Worm (Caenorhabditis elegans) whole organism, young adult: Measurements from ENCODE around the gene glb-2.
A peak's percentile ranks its signal among the peaks of the same experiment; 100 is the strongest.

Source experiments
- B0261.1 ChIP-seq: sonication (generic microtip); optimal IDR thresholded peaks from 2 replicates; lab custom pipeline; 2016; ENCODE audit warnings: mild to moderate bottlenecking, missing genetic modification characterization, moderate library complexity, missing compliant biosample characterization
- C06A6.2 ChIP-seq: fragments of 200-800 bp; sonication (Bioruptor generic); conservative IDR thresholded peaks from 2 replicates; pipeline ENCODE4 v1.3.6; 2022; ENCODE audit warnings: missing genetic modification characterization, missing compliant biosample characterization
- C17E4.6 ChIP-seq: fragments of 200-800 bp; sonication (Bioruptor generic); IDR thresholded peaks from 2 replicates; pipeline ENCODE4 v1.3.6; 2022; ENCODE audit warnings: missing genetic modification reagents, missing genetic modification characterization, missing compliant biosample characterization
- D2030.7 ChIP-seq: fragments of 200-800 bp; sonication (Bioruptor generic); IDR thresholded peaks from 2 replicates; pipeline ENCODE4 v1.3.6; 2022; ENCODE audit warnings: missing genetic modification reagents, missing genetic modification characterization, missing compliant biosample characterization
- F22D6.2 ChIP-seq: sonication (generic microtip); optimal IDR thresholded peaks from 2 replicates; lab custom pipeline; 2016; ENCODE audit warnings: mild to moderate bottlenecking, missing genetic modification characterization, missing compliant biosample characterization
- F23B12.7 ChIP-seq: sonication (generic microtip); optimal IDR thresholded peaks from 2 replicates; lab custom pipeline; 2017; ENCODE audit warnings: missing genetic modification characterization, mild to moderate bottlenecking, missing compliant biosample characterization, antibody characterized with exemption, moderate library complexity; ENCODE audit not compliant: insufficient read depth
- F52B5.7 ChIP-seq: sonication (generic microtip); optimal IDR thresholded peaks from 2 replicates; lab custom pipeline; 2016; ENCODE audit warnings: mild to moderate bottlenecking, missing genetic modification characterization, missing compliant biosample characterization
- F57A8.1 ChIP-seq: fragments of 200-800 bp; sonication (Bioruptor generic); optimal IDR thresholded peaks from 2 replicates; lab custom pipeline; 2018; ENCODE audit warnings: mild to moderate bottlenecking, missing genetic modification characterization, moderate library complexity, missing compliant biosample characterization
- F57C9.4 ChIP-seq: sonication (generic microtip); optimal IDR thresholded peaks from 2 replicates; lab custom pipeline; 2017; ENCODE audit warnings: mild to moderate bottlenecking, missing genetic modification characterization, missing compliant biosample characterization
- T07F8.4 ChIP-seq: sonication (generic microtip); optimal IDR thresholded peaks from 2 replicates; lab custom pipeline; 2016; ENCODE audit warnings: mild to moderate bottlenecking, missing genetic modification characterization, moderate library complexity, missing compliant biosample characterization
- Y53F4B.3 ChIP-seq: fragments of 200-800 bp; sonication (Bioruptor generic); IDR thresholded peaks from 2 replicates; pipeline ENCODE4 v1.3.6; 2022; ENCODE audit warnings: missing genetic modification reagents, missing genetic modification characterization, missing compliant biosample characterization
- Y67H2A.10 ChIP-seq: fragments of 200-800 bp; sonication (Bioruptor generic); conservative IDR thresholded peaks from 2 replicates; pipeline ENCODE4 v1.3.6; 2022; ENCODE audit warnings: missing genetic modification reagents, missing genetic modification characterization, missing compliant biosample characterization
- ZK185.1 ChIP-seq: sonication (generic microtip); optimal IDR thresholded peaks from 2 replicates; lab custom pipeline; 2016; ENCODE audit warnings: mild to moderate bottlenecking, missing genetic modification characterization, missing compliant biosample characterization; ENCODE audit not compliant: poor library complexity, severe bottlenecking
- ama-1 ChIP-seq, 3 experiments: fragments of 150-350 bp in 1 of 3; sonication (generic microtip) in 2 of 3; optimal IDR thresholded peaks; 2 replicates each; lab custom pipeline; 2014 to 2018; ENCODE audit warnings: missing biosample characterization in 2 of 3, missing genetic modification characterization in 2 of 3, missing genetic modification reagents in 2 of 3
- attf-3 ChIP-seq: fragments of 200-800 bp; sonication (Bioruptor generic); conservative IDR thresholded peaks from 2 replicates; pipeline ENCODE4 v1.3.6; 2022; ENCODE audit warnings: missing genetic modification reagents, missing genetic modification characterization, missing compliant biosample characterization
- attf-5 ChIP-seq: fragments of 200-800 bp; sonication (Bioruptor generic); optimal IDR thresholded peaks from 2 replicates; lab custom pipeline; 2018; ENCODE audit warnings: mild to moderate bottlenecking, missing genetic modification characterization, missing compliant biosample characterization
- ceh-27 ChIP-seq: fragments of 200-800 bp; sonication (Bioruptor generic); optimal IDR thresholded peaks from 2 replicates; lab custom pipeline; 2018; ENCODE audit warnings: mild to moderate bottlenecking, missing genetic modification characterization, moderate library complexity, missing compliant biosample characterization
- ceh-40 ChIP-seq: fragments of 200-800 bp; sonication (Bioruptor generic); IDR thresholded peaks from 2 replicates; pipeline ENCODE4 v1.3.6; 2022; ENCODE audit warnings: missing genetic modification characterization, missing compliant biosample characterization
- dpff-1 ChIP-seq: sonication (generic microtip); optimal IDR thresholded peaks from 2 replicates; lab custom pipeline; 2017; ENCODE audit warnings: mild to moderate bottlenecking, missing genetic modification characterization, missing compliant biosample characterization
- efl-1 ChIP-seq: fragments of 150-350 bp; optimal IDR thresholded peaks from 2 replicates; lab custom pipeline; 2014; ENCODE audit warnings: missing biosample characterization, missing genetic modification reagents, missing genetic modification characterization
- egl-44 ChIP-seq: fragments of 200-800 bp; sonication (Bioruptor generic); IDR thresholded peaks from 2 replicates; pipeline ENCODE4 v1.3.6; 2022; ENCODE audit warnings: missing genetic modification reagents, missing genetic modification characterization, missing compliant biosample characterization
- egrh-3 ChIP-seq: fragments of 200-800 bp; sonication (Bioruptor generic); IDR thresholded peaks from 2 replicates; pipeline ENCODE4 v1.3.6; 2022; ENCODE audit warnings: missing genetic modification reagents, missing genetic modification characterization, missing compliant biosample characterization
- hlh-26 ChIP-seq: fragments of 200-800 bp; sonication (Bioruptor generic); conservative IDR thresholded peaks from 2 replicates; pipeline ENCODE4 v1.3.6; 2022; ENCODE audit warnings: missing genetic modification reagents, missing genetic modification characterization, missing compliant biosample characterization
- hmg-20 ChIP-seq: fragments of 200-800 bp; sonication (Bioruptor generic); IDR thresholded peaks from 2 replicates; pipeline ENCODE4 v1.3.6; 2022; ENCODE audit warnings: missing genetic modification reagents, missing genetic modification characterization, missing compliant biosample characterization
- hrde-1 ChIP-seq: sonication (generic microtip); optimal IDR thresholded peaks from 2 replicates; lab custom pipeline; 2016; ENCODE audit warnings: missing genetic modification characterization, mild to moderate bottlenecking, missing compliant biosample characterization, moderate library complexity, missing genotype, missing genetic modification reagents, borderline replicate concordance
- hsf-1 ChIP-seq: fragments of 200-800 bp; sonication (Bioruptor generic); IDR thresholded peaks from 2 replicates; pipeline ENCODE4 v1.3.6; 2022; ENCODE audit warnings: missing genetic modification reagents, missing genetic modification characterization, missing compliant biosample characterization
- let-526 ChIP-seq: fragments of 200-800 bp; sonication (Bioruptor generic); IDR thresholded peaks from 2 replicates; pipeline ENCODE4 v1.3.6; 2022; ENCODE audit warnings: missing genetic modification reagents, missing genetic modification characterization, missing compliant biosample characterization
- let-607 ChIP-seq, 2 experiments: fragments of 200-800 bp in 1 of 2; sonication (Bioruptor generic) in 1 of 2; sonication (generic microtip) in 1 of 2; optimal IDR thresholded peaks; 2 replicates each; lab custom pipeline; 2016 to 2018; ENCODE audit warnings: mild to moderate bottlenecking in 2 of 2, missing compliant biosample characterization in 2 of 2, missing genetic modification characterization in 2 of 2, moderate library complexity in 2 of 2, missing genotype in 1 of 2
- lin-35 ChIP-seq, 3 experiments: fragments of 150-350 bp in 2 of 3; sonication (generic microtip) in 1 of 3; optimal IDR thresholded peaks; 2 replicates each; lab custom pipeline; 2014 to 2018; ENCODE audit warnings: missing biosample characterization in 3 of 3, missing genetic modification characterization in 3 of 3, missing genetic modification reagents in 3 of 3
- lin-40 ChIP-seq: sonication (generic microtip); optimal IDR thresholded peaks from 2 replicates; lab custom pipeline; 2016; ENCODE audit warnings: missing genetic modification characterization, mild to moderate bottlenecking, missing compliant biosample characterization, missing genotype, missing genetic modification reagents
- mxl-1 ChIP-seq: sonication (generic microtip); optimal IDR thresholded peaks from 2 replicates; lab custom pipeline; 2016; ENCODE audit warnings: missing genetic modification characterization, missing compliant biosample characterization
- nfya-2 ChIP-seq: fragments of 200-800 bp; sonication (Bioruptor generic); IDR thresholded peaks from 2 replicates; pipeline ENCODE4 v1.3.6; 2022; ENCODE audit warnings: missing genetic modification reagents, missing genetic modification characterization, missing compliant biosample characterization
- nhr-179 ChIP-seq: sonication (generic microtip); optimal IDR thresholded peaks from 2 replicates; lab custom pipeline; 2016; ENCODE audit warnings: mild to moderate bottlenecking, missing genetic modification characterization, missing compliant biosample characterization
- nhr-80 ChIP-seq: sonication (generic microtip); optimal IDR thresholded peaks from 2 replicates; lab custom pipeline; 2016; ENCODE audit warnings: missing genetic modification characterization, missing compliant biosample characterization
- rec-8 ChIP-seq, 2 experiments: sonication (generic microtip); optimal IDR thresholded peaks; 2 replicates each; lab custom pipeline; 2016; ENCODE audit warnings: mild to moderate bottlenecking in 2 of 2, missing genetic modification characterization in 2 of 2, missing genetic modification reagents in 2 of 2, missing genotype in 2 of 2, missing biosample characterization in 1 of 2, missing compliant biosample characterization in 1 of 2, moderate library complexity in 1 of 2
- repo-1 ChIP-seq: sonication (generic microtip); optimal IDR thresholded peaks from 2 replicates; lab custom pipeline; 2017; ENCODE audit warnings: mild to moderate bottlenecking, missing genetic modification characterization, missing compliant biosample characterization
- rpc-1 ChIP-seq, 2 experiments: fragments of 150-350 bp in 1 of 2; sonication (generic microtip) in 1 of 2; optimal IDR thresholded peaks; 2 replicates each; lab custom pipeline; 2014 to 2018; ENCODE audit warnings: missing biosample characterization in 1 of 2, missing genetic modification characterization in 1 of 2, missing genetic modification reagents in 1 of 2, missing genotype in 1 of 2
- sdz-38 ChIP-seq: sonication (generic microtip); optimal IDR thresholded peaks from 2 replicates; lab custom pipeline; 2016; ENCODE audit warnings: missing genotype, missing genetic modification characterization, missing compliant biosample characterization
- tbx-9 ChIP-seq: sonication (generic microtip); optimal IDR thresholded peaks from 2 replicates; lab custom pipeline; 2016; ENCODE audit warnings: borderline replicate concordance, missing genetic modification characterization, inconsistent platforms, missing compliant biosample characterization
- tlf-1 ChIP-seq: fragments of 200-800 bp; sonication (Bioruptor generic); optimal IDR thresholded peaks from 2 replicates; lab custom pipeline; 2018; ENCODE audit warnings: mild to moderate bottlenecking, missing genetic modification characterization, missing compliant biosample characterization
- xnd-1 ChIP-seq: sonication (generic microtip); optimal IDR thresholded peaks from 2 replicates; lab custom pipeline; 2016; ENCODE audit warnings: missing genotype, missing genetic modification reagents, missing genetic modification characterization, missing compliant biosample characterization
- ztf-28 ChIP-seq: fragments of 200-800 bp; sonication (Bioruptor generic); IDR thresholded peaks from 2 replicates; pipeline ENCODE4 v1.3.6; 2022; ENCODE audit warnings: missing genetic modification reagents, missing genetic modification characterization, missing compliant biosample characterization
- ztf-6 ChIP-seq: fragments of 200-800 bp; sonication (Bioruptor generic); IDR thresholded peaks from 2 replicates; pipeline ENCODE4 v1.3.6; 2022; ENCODE audit warnings: missing genetic modification reagents, missing genetic modification characterization, missing compliant biosample characterization

Gene glb-2

ce11 chrIV:7312620-7313194 is 49.7 kb upstream of the glb-2 start (continued):
- TF ChIP-seq hmg-20 (GFP tag; lab: Robert Waterston, UW) (no peak), lin-35 (GFP tag; optimal IDR thresholded peaks at IDR 0.05; lab: Kevin White, UChicago) (no peak), attf-5 (no peak), tbx-9 (tag; lab: Kevin White, UChicago) (no peak), rpc-1 (optimal IDR thresholded peaks at IDR 0.05; lab: Kevin White, UChicago) (no peak), rpc-1 (tag; optimal IDR thresholded peaks at IDR 0.05; lab: Kevin White, UChicago) (no peak), let-526 (GFP tag; lab: Robert Waterston, UW) (no peak), nfya-2 (GFP tag; lab: Robert Waterston, UW) (no peak), mxl-1 (tag; lab: Kevin White, UChicago) (no peak), efl-1 (GFP tag; lab: Kevin White, UChicago) (no peak), C06A6.2 (GFP tag; lab: Robert Waterston, UW) (no peak), F57A8.1 (GFP tag; lab: Kevin White, UChicago) (no peak), nhr-80 (tag; lab: Kevin White, UChicago) (no peak), lin-40 (tag; lab: Kevin White, UChicago) (no peak), ztf-6 (no peak), C17E4.6 (no peak), repo-1 (tag; lab: Kevin White, UChicago) (no peak), ceh-40 (GFP tag; lab: Robert Waterston, UW) (no peak), F52B5.7 (tag; lab: Kevin White, UChicago) (no peak), dpff-1 (tag; lab: Kevin White, UChicago) (no peak), hlh-26 (no peak), T07F8.4 (no peak), ama-1 (optimal IDR thresholded peaks at IDR 0.05; lab: Kevin White, UChicago) (no peak), ama-1 (GFP tag; optimal IDR thresholded peaks at IDR 0.05; lab: Kevin White, UChicago) (peak in 1 of 2 experiments; percentile 58), sdz-38 (tag; lab: Kevin White, UChicago) (no peak), let-607 (tag; optimal IDR thresholded peaks at IDR 0.05; lab: Kevin White, UChicago) (no peak), Y67H2A.10 (GFP tag; lab: Robert Waterston, UW) (no peak), tlf-1 (GFP tag; lab: Kevin White, UChicago) (no peak), ZK185.1 (tag; lab: Kevin White, UChicago) (no peak), hrde-1 (tag; lab: Kevin White, UChicago) (peak; percentile 50), attf-3 (GFP tag; lab: Robert Waterston, UW) (no peak), egl-44 (no peak), xnd-1 (tag; lab: Kevin White, UChicago) (no peak)
- TF ChIP-seq, all 124 proteins: peak for 19

ce11 chrIV:7310842-7311241 is 47.8 kb upstream of the glb-2 start:
- no peak for TF ChIP-seq B0261.1 (tag; lab: Kevin White, UChicago)
- TF ChIP-seq D2030.7 (GFP tag; lab: Robert Waterston, UW) = no peak
- no peak for TF ChIP-seq lin-35 (GFP tag; optimal IDR thresholded peaks at IDR 0.05; lab: Kevin White, UChicago)

- no peak for TF ChIP-seq hlh-26
- no peak for TF ChIP-seq F22D6.2 (tag; lab: Kevin White, UChicago)
- no peak for TF ChIP-seq hsf-1 (GFP tag; lab: Robert Waterston, UW)
- TF ChIP-seq ztf-28 (GFP tag; lab: Robert Waterston, UW) = 0 out of 2 replicates have a peak, but pooled peaks have one; percentile 12
- no peak for TF ChIP-seq dpff-1 (tag; lab: Kevin White, UChicago)
- TF ChIP-seq egrh-3 (GFP tag; lab: Robert Waterston, UW) = peak; percentile 53; the same call in 1 of the 2 replicates
- TF ChIP-seq ceh-27 (GFP tag; lab: Kevin White, UChicago) = no peak
- TF ChIP-seq nhr-179 (tag; lab: Kevin White, UChicago) = no peak
- no peak for TF ChIP-seq rec-8 (tag; optimal IDR thresholded peaks at IDR 0.05; lab: Kevin White, UChicago)
- TF ChIP-seq F57C9.4 (tag; lab: Kevin White, UChicago) = no peak
- no peak for TF ChIP-seq Y53F4B.3 (GFP tag; lab: Robert Waterston, UW)
- TF ChIP-seq C17E4.6 = no peak
- no peak for TF ChIP-seq F23B12.7
Observed at ce11 chrIV:7310410-7310809, 47.4 kb upstream of the glb-2 start, which contains the start of gene grl-4. grl-4 (minus strand) TSS chrIV:7310760.
